Fruit fly (Drosophila melanogaster): ENCODE data around the gene CG33177.

CG33177 gene

dm6 chrX:15082681-15083080 lies 1.5 kb downstream of the CG33177 start, which contains the start of gene CG33178:
Gene CG33178, plus strand, starts transcription at chrX:15082827.
- 0 out of 2 replicates have a peak, but pooled peaks have one; percentile 20 for TF ChIP-seq Atf6 (GFP tag; IDR thresholded peaks at IDR 0.05)
- TF ChIP-seq sd (tag; optimal IDR thresholded peaks at IDR 0.05): peak; percentile 49
- no peak for TF ChIP-seq CG11456 (GFP tag; IDR thresholded peaks at IDR 0.05)
- no peak for TF ChIP-seq Opbp (GFP tag; IDR thresholded peaks at IDR 0.05; ENCODE audit: partially characterized antibody)
- peak; percentile 17 for TF ChIP-seq Deaf1 (tag; optimal IDR thresholded peaks at IDR 0.05)
- peak; percentile 61 for TF ChIP-seq Med (GFP tag)
- 0 out of 3 replicates have a peak, but pooled peaks have one; percentile 6 for TF ChIP-seq ci (GFP tag; IDR thresholded peaks at IDR 0.05)
- peak; percentile 80; the same call in 3 of the 4 replicates for TF ChIP-seq chinmo (GFP tag; IDR thresholded peaks at IDR 0.05; ENCODE audit: partially characterized antibody)

dm6 chrX:15084580-15085138 lies 3.5 kb downstream of the CG33177 start, which contains the start of gene Cox17:
Gene Cox17, minus strand, starts transcription at chrX:15084699.
- TF ChIP-seq lbe (GFP tag; optimal IDR thresholded peaks at IDR 0.05) (peak; percentile 67), Bgb (GFP tag; IDR thresholded peaks at IDR 0.05; ENCODE audit: partially characterized antibody) (peak; percentile 70), pros (GFP tag; optimal IDR thresholded peaks at IDR 0.05) (no peak), lola (GFP tag; optimal IDR thresholded peaks at IDR 0.05) (peak in 1 of 3 experiments; percentile 86), phol (tag; optimal IDR thresholded peaks at IDR 0.05) (peak; percentile 89), Dad (GFP tag; optimal IDR thresholded peaks at IDR 0.05) (peak; percentile 49), CG12744 (GFP tag; optimal IDR thresholded peaks at IDR 0.05) (peak; percentile 41), luna (GFP tag; optimal IDR thresholded peaks at IDR 0.05) (no peak), schlank (tag; optimal IDR thresholded peaks at IDR 0.05) (peak; percentile 26), mam (GFP tag; optimal IDR thresholded peaks at IDR 0.05) (peak; percentile 78), CG9876 (GFP tag; optimal IDR thresholded peaks at IDR 0.05) (peak; percentile 57), Neu2 (GFP tag; optimal IDR thresholded peaks at IDR 0.05; ENCODE audit: borderline replicate concordance) (no peak), CG1832 (GFP tag; optimal IDR thresholded peaks at IDR 0.05) (no peak), CG8388 (GFP tag; optimal IDR thresholded peaks at IDR 0.05) (peak; percentile 77), dimm (GFP tag; IDR thresholded peaks at IDR 0.05) (no peak), slou (GFP tag; optimal IDR thresholded peaks at IDR 0.05) (peak; percentile 85), nmo (GFP tag; optimal IDR thresholded peaks at IDR 0.05) (peak; percentile 91), GATAe (GFP tag; conservative IDR thresholded peaks at IDR 0.05) (peak; percentile 28; the same call in 1 of the 2 replicates), dan (GFP tag; IDR thresholded peaks at IDR 0.05) (no peak), jing (GFP tag; optimal IDR thresholded peaks at IDR 0.05) (peak; percentile 35), sna (GFP tag; IDR thresholded peaks at IDR 0.05; ENCODE audit: partially characterized antibody) (peak; percentile 75), wdn (GFP tag; IDR thresholded peaks at IDR 0.05) (no peak), stc (GFP tag; IDR thresholded peaks at IDR 0.05) (no peak), MESR4 (GFP tag; optimal IDR thresholded peaks at IDR 0.05) (no peak), chinmo (GFP tag; IDR thresholded peaks at IDR 0.05; ENCODE audit: partially characterized antibody) (0 out of 4 replicates have a peak, but pooled peaks have one; percentile 67), pnt (GFP tag; optimal IDR thresholded peaks at IDR 0.05) (peak; percentile 64), CG31441 (GFP tag; IDR thresholded peaks at IDR 0.05) (peak; percentile 90), CG2116 (GFP tag; optimal IDR thresholded peaks at IDR 0.05) (peak; percentile 67), H2.0 (GFP tag; IDR thresholded peaks at IDR 0.05) (peak; percentile 15; the same call in 1 of the 2 replicates), CG4854 (GFP tag; optimal IDR thresholded peaks at IDR 0.05) (peak; percentile 56), CG11695 (GFP tag; IDR thresholded peaks at IDR 0.05) (peak; percentile 71; the same call in 2 of the 3 replicates), kni (GFP tag; optimal IDR thresholded peaks at IDR 0.05) (peak; percentile 47), CG9609 (GFP tag; optimal IDR thresholded peaks at IDR 0.05) (peak; percentile 57), cg (GFP tag; optimal IDR thresholded peaks at IDR 0.05) (no peak), sr (GFP tag; IDR thresholded peaks at IDR 0.05) (no peak), crp (GFP tag; optimal IDR thresholded peaks at IDR 0.05) (peak; percentile 38 to 85), CG33557 (GFP tag; optimal IDR thresholded peaks at IDR 0.05) (peak; percentile 76), CG3847 (GFP tag; IDR thresholded peaks at IDR 0.05) (peak; percentile 83), pho (GFP tag; optimal IDR thresholded peaks at IDR 0.05) (peak; percentile 74), bowl (GFP tag; IDR thresholded peaks at IDR 0.05) (no peak)

Measured in whole organism, embryonic.